Fruit fly (Drosophila melanogaster) whole organism, embryonic: ENCODE data around the gene Usp14.
A peak's percentile ranks its signal among the peaks of the same experiment; 100 is the strongest.

Experiments
- Abd-B ChIP-seq: fragments of 200-800 bp; sonication (Bioruptor generic); optimal IDR thresholded peaks from 2 replicates; lab custom pipeline; 2018; ENCODE audit warnings: missing biosample characterization, mild to moderate bottlenecking, missing genetic modification characterization, moderate library complexity
- Aef1 ChIP-seq: fragments of 200-800 bp; sonication (Bioruptor generic); IDR thresholded peaks from 3 replicates; pipeline ENCODE4 v1.3.6; 2022; ENCODE audit warnings: missing biosample characterization, missing genetic modification characterization
- Awh ChIP-seq: fragments of 200-800 bp; sonication (Bioruptor generic); IDR thresholded peaks from 2 replicates; pipeline ENCODE4, ENCODE4 v1.3.6; 2022; ENCODE audit warnings: missing biosample characterization, missing genetic modification characterization
- B-H2 ChIP-seq: fragments of 200-800 bp; sonication (Bioruptor generic); optimal IDR thresholded peaks from 2 replicates; lab custom pipeline; 2018; ENCODE audit warnings: missing biosample characterization, mild to moderate bottlenecking, missing genetic modification characterization
- CG11247 ChIP-seq: fragments of 200-800 bp; sonication (Bioruptor generic); IDR thresholded peaks from 2 replicates; pipeline ENCODE4 v1.3.6; 2022; ENCODE audit warnings: missing biosample characterization, missing genetic modification characterization
- CG12104 ChIP-seq: fragments of 200-800 bp; sonication (Bioruptor generic); optimal IDR thresholded peaks from 3 replicates; lab custom pipeline; 2016; ENCODE audit warnings: missing biosample characterization, missing genetic modification characterization
- CG13894 ChIP-seq: fragments of 200-800 bp; sonication (Bioruptor generic); optimal IDR thresholded peaks from 3 replicates; lab custom pipeline; 2018; ENCODE audit warnings: missing biosample characterization, mild to moderate bottlenecking, missing genetic modification characterization, moderate library complexity
- CG14014 ChIP-seq: fragments of 200-800 bp; sonication (Bioruptor generic); IDR thresholded peaks from 2 replicates; pipeline ENCODE4 v1.3.6; 2022; ENCODE audit warnings: missing biosample characterization, missing genetic modification characterization
- CG14860 ChIP-seq: fragments of 200-800 bp; sonication (Bioruptor generic); IDR thresholded peaks from 3 replicates; pipeline ENCODE4 v1.3.6; 2022; ENCODE audit warnings: missing biosample characterization, missing genetic modification characterization; ENCODE audit not compliant: partially characterized antibody
- CG14965 ChIP-seq: fragments of 200-800 bp; sonication (Bioruptor generic); optimal IDR thresholded peaks from 2 replicates; lab custom pipeline; 2016; ENCODE audit warnings: missing biosample characterization, missing genetic modification characterization, borderline replicate concordance
- CG17359 ChIP-seq: fragments of 200-800 bp; sonication (Bioruptor generic); optimal IDR thresholded peaks from 3 replicates; lab custom pipeline; 2018; ENCODE audit warnings: missing biosample characterization, mild to moderate bottlenecking, missing genetic modification characterization, moderate library complexity
- CG18599 ChIP-seq: fragments of 200-800 bp; sonication (Bioruptor generic); optimal IDR thresholded peaks from 3 replicates; lab custom pipeline; 2017; ENCODE audit warnings: missing biosample characterization, missing genetic modification characterization, mild to moderate bottlenecking, moderate library complexity, missing genetic modification reagents
- CG2120 ChIP-seq: fragments of 200-800 bp; sonication (Bioruptor generic); optimal IDR thresholded peaks from 3 replicates; lab custom pipeline; 2016; ENCODE audit warnings: missing biosample characterization, missing genetic modification characterization
- CG30431 ChIP-seq: fragments of 200-800 bp; sonication (Bioruptor generic); optimal IDR thresholded peaks from 2 replicates; lab custom pipeline; 2017; ENCODE audit warnings: missing biosample characterization, missing genetic modification characterization
- CG31441 ChIP-seq: fragments of 200-800 bp; sonication (Bioruptor generic); IDR thresholded peaks from 2 replicates; pipeline ENCODE4 v1.3.6; 2022; ENCODE audit warnings: missing biosample characterization, missing genetic modification characterization
- CG32532 ChIP-seq: fragments of 200-800 bp; sonication (Bioruptor generic); IDR thresholded peaks from 2 replicates; pipeline ENCODE4 v1.3.6; 2022; ENCODE audit warnings: missing biosample characterization, missing genetic modification characterization
- CG3995 ChIP-seq: fragments of 200-800 bp; sonication (Bioruptor generic); optimal IDR thresholded peaks from 3 replicates; lab custom pipeline; 2016; ENCODE audit warnings: missing biosample characterization, missing genetic modification characterization
- CG4404 ChIP-seq: fragments of 200-800 bp; sonication (Bioruptor generic); IDR thresholded peaks from 2 replicates; pipeline ENCODE4 v1.3.6; 2022; ENCODE audit warnings: missing biosample characterization, missing genetic modification characterization
- CG4617 ChIP-seq: fragments of 200-800 bp; sonication (Bioruptor generic); optimal IDR thresholded peaks from 3 replicates; lab custom pipeline; 2016; ENCODE audit warnings: missing biosample characterization, missing genetic modification characterization, borderline replicate concordance
- CG4707 ChIP-seq: fragments of 200-800 bp; sonication (Bioruptor generic); optimal IDR thresholded peaks from 2 replicates; lab custom pipeline; 2018; ENCODE audit warnings: missing biosample characterization, mild to moderate bottlenecking, missing genetic modification characterization, moderate library complexity
- CG7271 ChIP-seq: fragments of 200-800 bp; sonication (Bioruptor generic); optimal IDR thresholded peaks from 2 replicates; lab custom pipeline; 2018; ENCODE audit warnings: missing biosample characterization, mild to moderate bottlenecking, missing genetic modification characterization, moderate library complexity
- CG7745 ChIP-seq: fragments of 200-800 bp; sonication (Bioruptor generic); optimal IDR thresholded peaks from 2 replicates; lab custom pipeline; 2018; ENCODE audit warnings: missing biosample characterization, mild to moderate bottlenecking, missing genetic modification characterization, moderate library complexity
- CG7839 ChIP-seq: fragments of 200-800 bp; sonication (Bioruptor generic); optimal IDR thresholded peaks from 3 replicates; lab custom pipeline; 2018; ENCODE audit warnings: missing biosample characterization, mild to moderate bottlenecking, missing genetic modification characterization, moderate library complexity
- CG7987 ChIP-seq: fragments of 200-800 bp; sonication (Bioruptor generic); optimal IDR thresholded peaks from 2 replicates; lab custom pipeline; 2018; ENCODE audit warnings: missing biosample characterization, mild to moderate bottlenecking, missing genetic modification characterization, moderate library complexity
- CG8944 ChIP-seq: fragments of 200-800 bp; sonication (Bioruptor generic); optimal IDR thresholded peaks from 3 replicates; lab custom pipeline; 2016; ENCODE audit warnings: missing biosample characterization, missing genetic modification characterization
- CG9817 ChIP-seq: fragments of 200-800 bp; sonication (Bioruptor generic); optimal IDR thresholded peaks from 2 replicates; lab custom pipeline; 2018; ENCODE audit warnings: missing biosample characterization, mild to moderate bottlenecking, missing genetic modification characterization, moderate library complexity
- CoRest ChIP-seq: fragments of 200-800 bp; sonication (Bioruptor generic); optimal IDR thresholded peaks from 3 replicates; lab custom pipeline; 2018; ENCODE audit warnings: missing biosample characterization, mild to moderate bottlenecking, missing genetic modification characterization, moderate library complexity
- Dp ChIP-seq: fragments of 200-800 bp; sonication (Bioruptor generic); optimal IDR thresholded peaks from 2 replicates; lab custom pipeline; 2018; ENCODE audit warnings: missing biosample characterization, mild to moderate bottlenecking, missing genetic modification characterization, moderate library complexity
- Eip74EF ChIP-seq, 2 experiments: fragments of 200-800 bp in 1 of 2; fragments of >200 bp in 1 of 2; sonication (Bioruptor generic) in 1 of 2; optimal IDR thresholded peaks; 2 replicates each; lab custom pipeline; 2017 to 2019; ENCODE audit warnings: missing biosample characterization in 2 of 2, missing genetic modification characterization in 2 of 2, mild to moderate bottlenecking in 1 of 2, moderate library complexity in 1 of 2
- H15 ChIP-seq: fragments of 200-800 bp; sonication (Bioruptor generic); IDR thresholded peaks from 3 replicates; pipeline ENCODE4 v1.3.6; 2022; ENCODE audit warnings: missing biosample characterization, missing genetic modification characterization
- HHEX ChIP-seq: fragments of 200-800 bp; sonication (Bioruptor generic); optimal IDR thresholded peaks from 3 replicates; lab custom pipeline; 2017; ENCODE audit warnings: missing biosample characterization, mild to moderate bottlenecking, missing genetic modification characterization, missing genetic modification reagents
- HLH54F ChIP-seq: fragments of 200-800 bp; sonication (Bioruptor generic); optimal IDR thresholded peaks from 3 replicates; lab custom pipeline; 2016; ENCODE audit warnings: missing biosample characterization, missing genetic modification characterization
- NK7.1 ChIP-seq: fragments of 200-800 bp; sonication (Bioruptor generic); optimal IDR thresholded peaks from 3 replicates; lab custom pipeline; 2016; ENCODE audit warnings: missing biosample characterization, missing genetic modification characterization
- Nf-YB ChIP-seq: fragments of 200-800 bp; sonication (Bioruptor generic); optimal IDR thresholded peaks from 3 replicates; lab custom pipeline; 2019; ENCODE audit warnings: missing biosample characterization, mild to moderate bottlenecking, missing genetic modification characterization, moderate library complexity
- Sry-β ChIP-seq: fragments of 200-800 bp; sonication (Bioruptor generic); optimal IDR thresholded peaks from 2 replicates; lab custom pipeline; 2018; ENCODE audit warnings: missing biosample characterization, mild to moderate bottlenecking, missing genetic modification characterization, moderate library complexity
- dpn ChIP-seq, 2 experiments: fragments of 200-800 bp; sonication (Bioruptor generic); optimal IDR thresholded peaks; 3 replicates each; lab custom pipeline; 2016; ENCODE audit warnings: missing biosample characterization in 2 of 2, missing genetic modification characterization in 2 of 2
- en ChIP-seq: fragments of 200-800 bp; sonication (Bioruptor generic); optimal IDR thresholded peaks from 2 replicates; lab custom pipeline; 2016; ENCODE audit warnings: missing biosample characterization, missing genetic modification characterization
- gcm ChIP-seq: fragments of 200-800 bp; sonication (Bioruptor generic); optimal IDR thresholded peaks from 2 replicates; lab custom pipeline; 2019; ENCODE audit warnings: missing biosample characterization, mild to moderate bottlenecking, missing genetic modification characterization, moderate library complexity
- grn ChIP-seq: fragments of 200-800 bp; sonication (Bioruptor generic); optimal IDR thresholded peaks from 3 replicates; lab custom pipeline; 2017; ENCODE audit warnings: missing biosample characterization, missing genetic modification characterization
- h ChIP-seq: fragments of >200 bp; optimal IDR thresholded peaks from 2 replicates; lab custom pipeline; 2017
- kah ChIP-seq: fragments of 200-800 bp; sonication (Bioruptor generic); optimal IDR thresholded peaks from 2 replicates; lab custom pipeline; 2018; ENCODE audit warnings: missing biosample characterization, mild to moderate bottlenecking, missing genetic modification characterization
- mld ChIP-seq: fragments of 200-800 bp; sonication (Bioruptor generic); IDR thresholded peaks from 3 replicates; pipeline ENCODE4 v1.3.6; 2022; ENCODE audit warnings: missing biosample characterization, missing genetic modification characterization; ENCODE audit not compliant: partially characterized antibody
- rib ChIP-seq: fragments of 200-800 bp; sonication (Bioruptor generic); IDR thresholded peaks from 2 replicates; pipeline ENCODE4 v1.3.6; 2022; ENCODE audit warnings: missing biosample characterization, missing genetic modification characterization
- row ChIP-seq: fragments of 200-800 bp; sonication (Bioruptor generic); IDR thresholded peaks from 3 replicates; pipeline ENCODE4 v1.3.6; 2022; ENCODE audit warnings: missing biosample characterization, missing genetic modification characterization
- scrt ChIP-seq: fragments of 200-800 bp; sonication (Bioruptor generic); optimal IDR thresholded peaks from 2 replicates; lab custom pipeline; 2018; ENCODE audit warnings: missing biosample characterization, mild to moderate bottlenecking, missing genetic modification characterization, moderate library complexity
- sens-2 ChIP-seq: fragments of 200-800 bp; sonication (Bioruptor generic); IDR thresholded peaks from 2 replicates; pipeline ENCODE4 v1.3.6; 2022; ENCODE audit warnings: missing biosample characterization, missing genetic modification characterization
- seq ChIP-seq: fragments of 200-800 bp; sonication (Bioruptor generic); IDR thresholded peaks from 2 replicates; pipeline ENCODE4 v1.3.6; 2022; ENCODE audit warnings: missing biosample characterization, missing genetic modification characterization
- stwl ChIP-seq: fragments of 200-800 bp; sonication (Bioruptor generic); optimal IDR thresholded peaks from 3 replicates; lab custom pipeline; 2018; ENCODE audit warnings: missing biosample characterization, mild to moderate bottlenecking, missing genetic modification characterization, moderate library complexity
- unc-4 ChIP-seq: fragments of 200-800 bp; sonication (Bioruptor generic); IDR thresholded peaks from 2 replicates; pipeline ENCODE4 v1.3.6; 2022; ENCODE audit warnings: missing biosample characterization, missing genetic modification characterization; ENCODE audit not compliant: partially characterized antibody
- zen ChIP-seq: fragments of 200-800 bp; sonication (Bioruptor generic); optimal IDR thresholded peaks from 3 replicates; lab custom pipeline; 2018; ENCODE audit warnings: missing biosample characterization, mild to moderate bottlenecking, missing genetic modification characterization, moderate library complexity

Usp14 gene

dm6 chr2L:10334854-10335277 lies 20.7 kb upstream of the Usp14 start (continued):
- TF ChIP-seq CG12104 (no peak), HLH54F (peak; percentile 25), CG4404 (GFP tag; lab: Robert Waterston, UW) (no peak), CG14965 (GFP tag; lab: Kevin White, UChicago) (no peak), grn (GFP tag; lab: Kevin White, UChicago) (peak; percentile 83), CG30431 (GFP tag; lab: Kevin White, UChicago) (no peak), CG14860 (GFP tag; lab: Robert Waterston, UW) (no peak), CG4617 (peak; percentile 31), Abd-B (GFP tag; lab: Kevin White, UChicago) (no peak), Dp (no peak), kah (GFP tag; lab: Kevin White, UChicago) (peak; percentile 76), CG8944 (GFP tag; lab: Kevin White, UChicago) (no peak), H15 (GFP tag; lab: Robert Waterston, UW) (no peak), CG9817 (tag; lab: Kevin White, UChicago) (no peak), CG32532 (GFP tag; lab: Robert Waterston, UW) (peak; percentile 76; the same call in 1 of the 2 replicates), CG2120 (GFP tag; lab: Kevin White, UChicago) (peak; percentile 69), CG17359 (peak; percentile 59), CG4707 (GFP tag; lab: Kevin White, UChicago) (peak; percentile 65), stwl (peak; percentile 65), sens-2 (no peak), CG3995 (GFP tag; lab: Kevin White, UChicago) (peak; percentile 13), CG7839 (tag; lab: Kevin White, UChicago) (peak; percentile 14), dpn (GFP tag; optimal IDR thresholded peaks at IDR 0.05; lab: Kevin White, UChicago) (peak; percentile 44 to 62), HHEX (GFP tag; lab: Kevin White, UChicago) (peak; percentile 78), Sry-β (GFP tag; lab: Kevin White, UChicago) (peak; percentile 17), unc-4 (GFP tag; lab: Robert Waterston, UW) (peak; percentile 67), seq (GFP tag; lab: Robert Waterston, UW) (no peak), mld (GFP tag; lab: Robert Waterston, UW) (no peak), CG14014 (GFP tag; lab: Robert Waterston, UW) (peak; percentile 56; the same call in 1 of the 2 replicates), CoRest (peak; percentile 10), NK7.1 (GFP tag; lab: Kevin White, UChicago) (peak; percentile 34), Eip74EF (GFP tag; optimal IDR thresholded peaks at IDR 0.05; lab: Kevin White, UChicago) (peak in 1 of 2 experiments; percentile 93), CG31441 (peak; percentile 49), Aef1 (GFP tag; lab: Robert Waterston, UW) (no peak), gcm (GFP tag; lab: Kevin White, UChicago) (peak; percentile 34), CG7271 (tag; lab: Kevin White, UChicago) (no peak), rib (GFP tag; lab: Robert Waterston, UW) (peak; percentile 79; the same call in 1 of the 2 replicates), CG13894 (peak; percentile 93), CG7745 (tag; lab: Kevin White, UChicago) (peak; percentile 66), CG7987 (GFP tag; lab: Kevin White, UChicago) (peak; percentile 87), B-H2 (peak; percentile 87), en (GFP tag; lab: Kevin White, UChicago) (no peak), zen (tag; lab: Kevin White, UChicago) (peak; percentile 29), h (lab: Kevin White, UChicago) (no peak), CG18599 (GFP tag; lab: Kevin White, UChicago) (peak; percentile 84), scrt (GFP tag; lab: Kevin White, UChicago) (peak; percentile 50), Awh (GFP tag; lab: Robert Waterston, UW) (peak; percentile 78; the same call in 1 of the 2 replicates), CG11247 (GFP tag; lab: Robert Waterston, UW) (no peak), Nf-YB (peak; percentile 52), row (peak; percentile 70; the same call in 2 of the 3 replicates)
